Fruit fly (Drosophila melanogaster) whole organism, adult: ENCODE data around the gene clumsy.

ENCODE experiments used
- CG11617 ChIP-seq: fragments of 200-800 bp; sonication (Bioruptor generic); optimal IDR thresholded peaks from 2 replicates; lab custom pipeline; 2017; ENCODE audit warnings: mild to moderate bottlenecking, missing biosample characterization, missing genetic modification reagents, missing genetic modification characterization
- CG12768 ChIP-seq: fragments of 200-800 bp; sonication (Bioruptor generic); optimal IDR thresholded peaks from 2 replicates; lab custom pipeline; 2017; ENCODE audit warnings: missing biosample characterization, missing genetic modification characterization, mild to moderate bottlenecking, moderate library complexity, missing genetic modification reagents
- CG14711 ChIP-seq: fragments of 200-800 bp; sonication (Bioruptor generic); optimal IDR thresholded peaks from 2 replicates; lab custom pipeline; 2018; ENCODE audit warnings: missing biosample characterization, mild to moderate bottlenecking, missing genetic modification characterization, moderate library complexity
- CG1620 ChIP-seq: fragments of 200-800 bp; sonication (Bioruptor generic); optimal IDR thresholded peaks from 2 replicates; lab custom pipeline; 2016; ENCODE audit warnings: missing biosample characterization, missing genetic modification characterization
- CG33017 ChIP-seq: fragments of 200-800 bp; sonication (Bioruptor generic); optimal IDR thresholded peaks from 2 replicates; lab custom pipeline; 2018; ENCODE audit warnings: missing biosample characterization, mild to moderate bottlenecking, missing genetic modification characterization, moderate library complexity
- CG7101 ChIP-seq: fragments of 200-800 bp; sonication (Bioruptor generic); optimal IDR thresholded peaks from 2 replicates; lab custom pipeline; 2018; ENCODE audit warnings: missing biosample characterization, mild to moderate bottlenecking, missing genetic modification characterization, moderate library complexity
- Clk ChIP-seq: fragments of 200-800 bp; sonication (Bioruptor generic); optimal IDR thresholded peaks from 2 replicates; lab custom pipeline; 2017; ENCODE audit warnings: missing biosample characterization, missing genetic modification characterization
- Crg-1 ChIP-seq: fragments of 200-800 bp; sonication (Bioruptor generic); optimal IDR thresholded peaks from 2 replicates; lab custom pipeline; 2016; ENCODE audit warnings: missing biosample characterization, missing genetic modification characterization
- Hr96 ChIP-seq: fragments of 200-800 bp; sonication (Bioruptor generic); optimal IDR thresholded peaks from 2 replicates; lab custom pipeline; 2016; ENCODE audit warnings: missing biosample characterization, missing genetic modification characterization
- Mnt ChIP-seq: fragments of 200-800 bp; sonication (Bioruptor generic); optimal IDR thresholded peaks from 2 replicates; lab custom pipeline; 2016; ENCODE audit warnings: missing biosample characterization, mild to moderate bottlenecking, missing genetic modification characterization
- cic ChIP-seq: fragments of 200-800 bp; sonication (Bioruptor generic); optimal IDR thresholded peaks from 2 replicates; lab custom pipeline; 2017; ENCODE audit warnings: missing biosample characterization, mild to moderate bottlenecking, missing genetic modification characterization, moderate library complexity
- kay ChIP-seq: fragments of 200-800 bp; sonication (Bioruptor generic); peaks from one replicate; lab custom pipeline; 2016; ENCODE audit warnings: missing biosample characterization, missing genetic modification characterization, borderline replicate concordance
- pad ChIP-seq: fragments of 200-800 bp; sonication (Bioruptor generic); optimal IDR thresholded peaks from 3 replicates; lab custom pipeline; 2017; ENCODE audit warnings: missing biosample characterization, missing genetic modification characterization, mild to moderate bottlenecking, moderate library complexity, missing genetic modification reagents
- toe ChIP-seq: fragments of 200-800 bp; sonication (Bioruptor generic); optimal IDR thresholded peaks from 2 replicates; lab custom pipeline; 2016; ENCODE audit warnings: missing biosample characterization, missing genetic modification characterization

dm6 chr2L:21247967-21248366, 41.7 kb downstream of the clumsy start:
- no peak for TF ChIP-seq kay (GFP tag; lab: Kevin White, UChicago)
- no peak for TF ChIP-seq CG1620 (GFP tag; lab: Kevin White, UChicago)
- TF ChIP-seq Clk (GFP tag; lab: Kevin White, UChicago), result no peak
- no peak for TF ChIP-seq cic
- TF ChIP-seq CG11617 (GFP tag; lab: Kevin White, UChicago), result no peak
- TF ChIP-seq Hr96 (GFP tag; lab: Kevin White, UChicago), result no peak
- TF ChIP-seq CG7101 (tag; lab: Kevin White, UChicago), result no peak
- TF ChIP-seq Mnt, result no peak
- TF ChIP-seq pad (GFP tag; lab: Kevin White, UChicago), result no peak
- TF ChIP-seq toe (GFP tag; lab: Kevin White, UChicago), result no peak
- TF ChIP-seq CG12768, result no peak
- TF ChIP-seq CG14711, result no peak
- TF ChIP-seq CG33017 (tag; lab: Kevin White, UChicago), result no peak
- no peak for TF ChIP-seq Crg-1 (GFP tag; lab: Kevin White, UChicago)
